Fruit fly (Drosophila melanogaster) whole organism, prepupa: ENCODE data around the gene CG11626.

Experiments used
- Blimp-1 ChIP-seq: fragments of 200-800 bp; sonication (Bioruptor generic); optimal IDR thresholded peaks from 3 replicates; lab custom pipeline; 2017; ENCODE audit warnings: missing biosample characterization, missing genetic modification characterization, mild to moderate bottlenecking, moderate library complexity, missing genetic modification reagents
- CG10631 ChIP-seq: fragments of 200-800 bp; sonication (Bioruptor generic); optimal IDR thresholded peaks from 2 replicates; lab custom pipeline; 2016; ENCODE audit warnings: missing biosample characterization, missing genetic modification characterization
- CG10669 ChIP-seq: fragments of 200-800 bp; sonication (Bioruptor generic); optimal IDR thresholded peaks from 3 replicates; lab custom pipeline; 2018; ENCODE audit warnings: missing biosample characterization, mild to moderate bottlenecking, missing genetic modification characterization, moderate library complexity
- CG11762 ChIP-seq: fragments of 200-800 bp; sonication (Bioruptor generic); optimal IDR thresholded peaks from 3 replicates; lab custom pipeline; 2016; ENCODE audit warnings: missing biosample characterization, missing genetic modification characterization; ENCODE audit not compliant: insufficient read depth
- CG11902 ChIP-seq: fragments of 200-800 bp; sonication (Bioruptor generic); optimal IDR thresholded peaks from 3 replicates; lab custom pipeline; 2016; ENCODE audit warnings: missing biosample characterization, missing genetic modification characterization
- CG16779 ChIP-seq: fragments of 200-800 bp; sonication (Bioruptor generic); optimal IDR thresholded peaks from 3 replicates; lab custom pipeline; 2017; ENCODE audit warnings: missing biosample characterization, mild to moderate bottlenecking, missing genetic modification characterization
- CG3032 ChIP-seq: fragments of 200-800 bp; optimal IDR thresholded peaks from 2 replicates; lab custom pipeline; 2019; ENCODE audit warnings: missing biosample characterization, mild to moderate bottlenecking, missing genetic modification characterization, moderate library complexity
- CG32006 ChIP-seq: fragments of 200-800 bp; sonication (Bioruptor generic); optimal IDR thresholded peaks from 3 replicates; lab custom pipeline; 2017; ENCODE audit warnings: missing biosample characterization, mild to moderate bottlenecking, missing genetic modification characterization
- CG34406 ChIP-seq: fragments of 200-800 bp; sonication (Bioruptor generic); optimal IDR thresholded peaks from 3 replicates; lab custom pipeline; 2016; ENCODE audit warnings: missing biosample characterization, missing genetic modification characterization
- CG4318 ChIP-seq: fragments of 200-800 bp; sonication (Bioruptor generic); optimal IDR thresholded peaks from 3 replicates; lab custom pipeline; 2017; ENCODE audit warnings: missing biosample characterization, mild to moderate bottlenecking, missing genetic modification characterization
- CG6163 ChIP-seq: fragments of 200-800 bp; sonication (Bioruptor generic); IDR thresholded peaks from 3 replicates; pipeline ENCODE4 v1.3.6; 2022; ENCODE audit warnings: missing biosample characterization, missing genetic modification characterization
- CG6276 ChIP-seq: fragments of 200-800 bp; sonication (Bioruptor generic); optimal IDR thresholded peaks from 2 replicates; lab custom pipeline; 2017; ENCODE audit warnings: missing biosample characterization, mild to moderate bottlenecking, missing genetic modification characterization
- CG6792 ChIP-seq: fragments of 200-800 bp; sonication (Bioruptor generic); optimal IDR thresholded peaks from 3 replicates; lab custom pipeline; 2016; ENCODE audit warnings: missing biosample characterization, missing genetic modification characterization
- CG6808 ChIP-seq: fragments of 200-800 bp; sonication (Bioruptor generic); optimal IDR thresholded peaks from 3 replicates; lab custom pipeline; 2017; ENCODE audit warnings: missing biosample characterization, missing genetic modification characterization, mild to moderate bottlenecking, moderate library complexity, missing genetic modification reagents
- CG7368 ChIP-seq: fragments of 200-800 bp; sonication (Bioruptor generic); optimal IDR thresholded peaks from 3 replicates; lab custom pipeline; 2016; ENCODE audit warnings: missing biosample characterization, missing genetic modification characterization
- CG8119 ChIP-seq: fragments of 200-800 bp; sonication (Bioruptor generic); IDR thresholded peaks from 3 replicates; pipeline ENCODE4 v1.3.6; 2022; ENCODE audit warnings: missing biosample characterization, missing genetic modification characterization
- CG9139 ChIP-seq: fragments of 200-800 bp; sonication (Bioruptor generic); optimal IDR thresholded peaks from 3 replicates; lab custom pipeline; 2017; ENCODE audit warnings: missing biosample characterization, mild to moderate bottlenecking, missing genetic modification characterization
- Eip75B ChIP-seq: fragments of 200-800 bp; sonication (Bioruptor generic); optimal IDR thresholded peaks from 3 replicates; lab custom pipeline; 2016; ENCODE audit warnings: missing biosample characterization, missing genetic modification characterization
- Eip78C ChIP-seq: fragments of 200-800 bp; sonication (Bioruptor generic); peaks from one replicate; lab custom pipeline; 2016; ENCODE audit warnings: missing biosample characterization, missing genetic modification characterization
- Eip93F ChIP-seq: fragments of 200-800 bp; sonication (Bioruptor generic); optimal IDR thresholded peaks from 2 replicates; lab custom pipeline; 2016; ENCODE audit warnings: missing biosample characterization, mild to moderate bottlenecking, missing genetic modification characterization
- Ets96B ChIP-seq: fragments of 200-800 bp; optimal IDR thresholded peaks from 2 replicates; lab custom pipeline; 2019; ENCODE audit warnings: missing biosample characterization, mild to moderate bottlenecking, missing genetic modification characterization, moderate library complexity
- Hr39 ChIP-seq: fragments of 200-800 bp; sonication (Bioruptor generic); optimal IDR thresholded peaks from 2 replicates; lab custom pipeline; 2016; ENCODE audit warnings: missing biosample characterization, missing genetic modification characterization
- Hr4 ChIP-seq: fragments of 200-800 bp; sonication (Bioruptor generic); optimal IDR thresholded peaks from 3 replicates; lab custom pipeline; 2016; ENCODE audit warnings: missing biosample characterization, missing genetic modification characterization
- Lpt ChIP-seq: fragments of 200-800 bp; sonication (Bioruptor generic); optimal IDR thresholded peaks from 3 replicates; lab custom pipeline; 2016; ENCODE audit warnings: missing biosample characterization, missing genetic modification characterization
- OdsH ChIP-seq: fragments of 200-800 bp; sonication (Bioruptor generic); optimal IDR thresholded peaks from 3 replicates; lab custom pipeline; 2016; ENCODE audit warnings: missing biosample characterization, missing genetic modification characterization
- Smox ChIP-seq: fragments of 200-800 bp; sonication (Bioruptor generic); optimal IDR thresholded peaks from 3 replicates; lab custom pipeline; 2016; ENCODE audit warnings: missing biosample characterization, missing genetic modification characterization
- Sox102F ChIP-seq: fragments of 200-800 bp; sonication (Bioruptor generic); optimal IDR thresholded peaks from 2 replicates; lab custom pipeline; 2016; ENCODE audit warnings: missing biosample characterization, mild to moderate bottlenecking, missing genetic modification characterization
- Sox15 ChIP-seq: fragments of 200-800 bp; sonication (Bioruptor generic); optimal IDR thresholded peaks from 3 replicates; lab custom pipeline; 2016; ENCODE audit warnings: missing biosample characterization, missing genetic modification characterization
- achi ChIP-seq: fragments of 200-800 bp; sonication (Bioruptor generic); optimal IDR thresholded peaks from 3 replicates; lab custom pipeline; 2016; ENCODE audit warnings: missing biosample characterization, missing genetic modification characterization
- acj6 ChIP-seq: fragments of 200-800 bp; sonication (Bioruptor generic); optimal IDR thresholded peaks from 3 replicates; lab custom pipeline; 2016; ENCODE audit warnings: missing biosample characterization, missing genetic modification characterization
- cyc ChIP-seq: fragments of 200-800 bp; sonication (Bioruptor generic); optimal IDR thresholded peaks from 3 replicates; lab custom pipeline; 2016; ENCODE audit warnings: missing biosample characterization, missing genetic modification characterization
- dsx ChIP-seq: fragments of 200-800 bp; optimal IDR thresholded peaks from 3 replicates; lab custom pipeline; 2019; ENCODE audit warnings: missing biosample characterization, mild to moderate bottlenecking, missing genetic modification characterization, moderate library complexity; ENCODE audit not compliant: poor library complexity, severe bottlenecking
- fd59A ChIP-seq: fragments of 200-800 bp; sonication (Bioruptor generic); optimal IDR thresholded peaks from 2 replicates; lab custom pipeline; 2017; ENCODE audit warnings: missing biosample characterization, mild to moderate bottlenecking, missing genetic modification characterization, missing genetic modification reagents
- lz ChIP-seq: fragments of 200-800 bp; sonication (Bioruptor generic); optimal IDR thresholded peaks from 3 replicates; lab custom pipeline; 2016; ENCODE audit warnings: missing biosample characterization, missing genetic modification characterization
- net ChIP-seq: fragments of 200-800 bp; sonication (Bioruptor generic); optimal IDR thresholded peaks from 3 replicates; lab custom pipeline; 2016; ENCODE audit warnings: missing biosample characterization, missing genetic modification characterization
- salr ChIP-seq, 2 experiments: fragments of 200-800 bp; sonication (Bioruptor generic); optimal IDR thresholded peaks; 3 replicates each; lab custom pipeline; 2016 to 2018; ENCODE audit warnings: missing biosample characterization in 2 of 2, missing genetic modification characterization in 2 of 2, mild to moderate bottlenecking in 1 of 2
- svp ChIP-seq: fragments of 200-800 bp; sonication (Bioruptor generic); peaks from one replicate; lab custom pipeline; 2016; ENCODE audit warnings: missing biosample characterization, missing genetic modification characterization
- topi ChIP-seq: fragments of 200-800 bp; sonication (Bioruptor generic); optimal IDR thresholded peaks from 3 replicates; lab custom pipeline; 2016; ENCODE audit warnings: missing biosample characterization, missing genetic modification characterization
- vri ChIP-seq: fragments of 200-800 bp; sonication (Bioruptor generic); optimal IDR thresholded peaks from 3 replicates; lab custom pipeline; 2016; ENCODE audit warnings: missing biosample characterization, mild to moderate bottlenecking, missing genetic modification characterization

The CG11626 gene

dm6 chr3R:19383298-19383697 is 25.4 kb upstream of the CG11626 start:
- no peak for TF ChIP-seq CG7368
- TF ChIP-seq Hr39 (GFP tag; lab: Kevin White, UChicago) = no peak
- peak; percentile 41 for TF ChIP-seq CG10631
- TF ChIP-seq CG32006 (GFP tag; lab: Kevin White, UChicago) = peak; percentile 57
- no peak for TF ChIP-seq svp (GFP tag; lab: Kevin White, UChicago)
- no peak for TF ChIP-seq CG3032 (tag; lab: Kevin White, UChicago)
- TF ChIP-seq Smox = no peak
- TF ChIP-seq Blimp-1 (GFP tag; lab: Kevin White, UChicago) = no peak
- TF ChIP-seq Sox15 (GFP tag; lab: Kevin White, UChicago) = no peak
- TF ChIP-seq CG16779 (tag; lab: Kevin White, UChicago) = no peak
- TF ChIP-seq dsx (GFP tag; lab: Kevin White, UChicago) = no peak
- peak; percentile 26 for TF ChIP-seq OdsH (GFP tag; lab: Kevin White, UChicago)
- TF ChIP-seq Lpt (GFP tag; lab: Kevin White, UChicago) = no peak
- peak; percentile 9 for TF ChIP-seq achi (GFP tag; lab: Kevin White, UChicago)
- no peak for TF ChIP-seq net
- no peak for TF ChIP-seq topi (GFP tag; lab: Kevin White, UChicago)
- peak; percentile 15 for TF ChIP-seq Eip75B (GFP tag; lab: Kevin White, UChicago)
- TF ChIP-seq Eip93F = no peak
- TF ChIP-seq CG11902 (GFP tag; lab: Kevin White, UChicago) = no peak
- no peak for TF ChIP-seq acj6 (GFP tag; lab: Kevin White, UChicago)
- TF ChIP-seq Sox102F (GFP tag; lab: Kevin White, UChicago) = no peak
- no peak for TF ChIP-seq fd59A (GFP tag; lab: Kevin White, UChicago)
- no peak for TF ChIP-seq vri
- no peak for TF ChIP-seq cyc (GFP tag; lab: Kevin White, UChicago)
- no peak for TF ChIP-seq Eip78C (GFP tag; lab: Kevin White, UChicago)
- no peak for TF ChIP-seq CG6792 (GFP tag; lab: Kevin White, UChicago)
- TF ChIP-seq Ets96B = no peak
- TF ChIP-seq CG6276 = no peak
- peak; percentile 39 for TF ChIP-seq Hr4
- TF ChIP-seq CG6163 (GFP tag; lab: Robert Waterston, UW) = no peak
- no peak for TF ChIP-seq lz
- no peak for TF ChIP-seq CG9139 (GFP tag; lab: Kevin White, UChicago)

- TF ChIP-seq achi (GFP tag; lab: Kevin White, UChicago) (no peak), vri (peak; percentile 73)
Measured at dm6 chr3R:19387608-19388007, 21.1 kb upstream of the CG11626 start, which contains the start of gene CG3734. Gene CG3734, plus strand, starts transcription at chr3R:19387861.

dm6 chr3R:19389919-19390318 is 18.8 kb upstream of the CG11626 start, which contains the start of gene CG18493:
Gene CG18493, plus strand, starts transcription at chr3R:19390270.
- TF ChIP-seq CG34406 (GFP tag; lab: Kevin White, UChicago) (no peak), Blimp-1 (GFP tag; lab: Kevin White, UChicago) (no peak), CG16779 (tag; lab: Kevin White, UChicago) (no peak), Smox (no peak), CG6808 (no peak), CG4318 (GFP tag; lab: Kevin White, UChicago) (no peak), salr (GFP tag; optimal IDR thresholded peaks at IDR 0.05; lab: Kevin White, UChicago) (no peak), CG8119 (GFP tag; lab: Robert Waterston, UW) (no peak), CG11762 (GFP tag; lab: Kevin White, UChicago) (no peak), CG10669 (GFP tag; lab: Kevin White, UChicago) (no peak), dsx (GFP tag; lab: Kevin White, UChicago) (no peak)
